Worm (Caenorhabditis elegans) whole organism, mixed stage, embryonic: ENCODE measurements around the gene ZC506.1.

Experiments used
- M03D4.4 ChIP-seq: sonication (generic microtip); optimal IDR thresholded peaks from 2 replicates; lab custom pipeline; 2017; ENCODE audit warnings: mild to moderate bottlenecking, missing genetic modification characterization, missing compliant biosample characterization
- bed-3 ChIP-seq: fragments of 200-800 bp; sonication (Bioruptor generic); optimal IDR thresholded peaks from 3 replicates; lab custom pipeline; 2018; ENCODE audit warnings: mild to moderate bottlenecking, missing genetic modification characterization, moderate library complexity, missing compliant biosample characterization
- blmp-1 ChIP-seq: fragments of 150-350 bp; optimal IDR thresholded peaks from 2 replicates; lab custom pipeline; 2014; ENCODE audit warnings: missing biosample characterization, missing genetic modification characterization
- ceh-39 ChIP-seq: fragments of 150-350 bp; optimal IDR thresholded peaks from 2 replicates; lab custom pipeline; 2014; ENCODE audit warnings: missing biosample characterization, missing genetic modification characterization
- ceh-43 ChIP-seq: fragments of 200-800 bp; sonication (Bioruptor generic); optimal IDR thresholded peaks from 2 replicates; lab custom pipeline; 2018; ENCODE audit warnings: mild to moderate bottlenecking, missing genetic modification characterization, moderate library complexity, missing compliant biosample characterization
- ceh-83 ChIP-seq: fragments of 200-800 bp; sonication (Bioruptor generic); optimal IDR thresholded peaks from 2 replicates; lab custom pipeline; 2018; ENCODE audit warnings: mild to moderate bottlenecking, missing genetic modification characterization, missing compliant biosample characterization
- ces-1 ChIP-seq: fragments of 150-350 bp; optimal IDR thresholded peaks from 2 replicates; lab custom pipeline; 2014; ENCODE audit warnings: missing biosample characterization, missing genetic modification reagents, missing genetic modification characterization
- cnd-1 ChIP-seq: fragments of 200-800 bp; sonication (Bioruptor generic); optimal IDR thresholded peaks from 2 replicates; lab custom pipeline; 2018; ENCODE audit warnings: mild to moderate bottlenecking, missing genetic modification characterization, missing compliant biosample characterization
- drap-1 ChIP-seq: fragments of 200-800 bp; sonication (Bioruptor generic); optimal IDR thresholded peaks from 3 replicates; lab custom pipeline; 2018; ENCODE audit warnings: mild to moderate bottlenecking, missing genetic modification characterization, missing compliant biosample characterization
- elt-1 ChIP-seq: sonication (generic microtip); optimal IDR thresholded peaks from 2 replicates; lab custom pipeline; 2017; ENCODE audit warnings: missing genetic modification characterization, mild to moderate bottlenecking, missing compliant biosample characterization, antibody characterized with exemption, moderate library complexity, borderline replicate concordance; ENCODE audit not compliant: insufficient read depth
- elt-3 ChIP-seq: fragments of 150-350 bp; optimal IDR thresholded peaks from 2 replicates; lab custom pipeline; 2014; ENCODE audit warnings: missing biosample characterization, missing genetic modification characterization
- flh-1 ChIP-seq: fragments of 200-800 bp; sonication (Bioruptor generic); optimal IDR thresholded peaks from 2 replicates; lab custom pipeline; 2018; ENCODE audit warnings: mild to moderate bottlenecking, missing genetic modification characterization, moderate library complexity, missing compliant biosample characterization
- ham-2 ChIP-seq: fragments of 200-800 bp; sonication (Bioruptor generic); optimal IDR thresholded peaks from 2 replicates; lab custom pipeline; 2018; ENCODE audit warnings: mild to moderate bottlenecking, missing genetic modification characterization, missing compliant biosample characterization
- hlh-1 ChIP-seq: fragments of 150-350 bp; optimal IDR thresholded peaks from 2 replicates; lab custom pipeline; 2014; ENCODE audit warnings: missing biosample characterization, missing genetic modification reagents, missing genetic modification characterization
- lin-13 ChIP-seq: fragments of 150-350 bp; optimal IDR thresholded peaks from 2 replicates; lab custom pipeline; 2014; ENCODE audit warnings: missing biosample characterization, missing genetic modification characterization
- lin-32 ChIP-seq: fragments of 200-800 bp; sonication (Bioruptor generic); optimal IDR thresholded peaks from 2 replicates; lab custom pipeline; 2018; ENCODE audit warnings: mild to moderate bottlenecking, missing genetic modification characterization, missing compliant biosample characterization
- lsy-2 ChIP-seq: fragments of 150-350 bp; optimal IDR thresholded peaks from 2 replicates; lab custom pipeline; 2014; ENCODE audit warnings: missing biosample characterization, missing genetic modification characterization
- mab-5 ChIP-seq: fragments of 150-350 bp; optimal IDR thresholded peaks from 2 replicates; lab custom pipeline; 2014; ENCODE audit warnings: missing biosample characterization, missing genetic modification characterization
- mep-1 ChIP-seq: fragments of 150-350 bp; optimal IDR thresholded peaks from 2 replicates; lab custom pipeline; 2017; ENCODE audit warnings: missing biosample characterization, missing genetic modification reagents, missing genetic modification characterization, inconsistent platforms
- mls-2 ChIP-seq: sonication (generic microtip); optimal IDR thresholded peaks from 2 replicates; lab custom pipeline; 2016; ENCODE audit warnings: mild to moderate bottlenecking, missing genetic modification characterization, moderate library complexity, missing compliant biosample characterization
- nhr-12 ChIP-seq: fragments of 150-350 bp; optimal IDR thresholded peaks from 2 replicates; lab custom pipeline; 2014; ENCODE audit warnings: missing biosample characterization, missing genetic modification characterization
- nhr-2 ChIP-seq: fragments of 150-350 bp; optimal IDR thresholded peaks from 2 replicates; lab custom pipeline; 2014; ENCODE audit warnings: missing biosample characterization, missing genetic modification characterization
- nhr-237 ChIP-seq: fragments of 150-350 bp; optimal IDR thresholded peaks from 2 replicates; lab custom pipeline; 2014; ENCODE audit warnings: missing biosample characterization, missing genetic modification characterization
- nhr-28 ChIP-seq: fragments of 150-350 bp; optimal IDR thresholded peaks from 2 replicates; lab custom pipeline; 2014; ENCODE audit warnings: missing biosample characterization, missing genetic modification characterization
- nhr-76 ChIP-seq: sonication (generic microtip); optimal IDR thresholded peaks from 2 replicates; lab custom pipeline; 2017; ENCODE audit warnings: missing biosample characterization, missing genetic modification characterization
- pha-4 ChIP-seq: fragments of 150-350 bp; optimal IDR thresholded peaks from 2 replicates; lab custom pipeline; 2018; ENCODE audit warnings: missing biosample characterization, missing genetic modification reagents, missing genetic modification characterization
- sem-2 ChIP-seq: fragments of 200-800 bp; sonication (Bioruptor generic); optimal IDR thresholded peaks from 2 replicates; lab custom pipeline; 2018; ENCODE audit warnings: mild to moderate bottlenecking, missing genetic modification characterization, missing compliant biosample characterization
- snpc-4 ChIP-seq: fragments of 150-350 bp; optimal IDR thresholded peaks from 2 replicates; lab custom pipeline; 2014; ENCODE audit warnings: missing biosample characterization, missing genetic modification characterization
- sptf-1 ChIP-seq: sonication (generic microtip); optimal IDR thresholded peaks from 2 replicates; lab custom pipeline; 2017; ENCODE audit warnings: mild to moderate bottlenecking, missing genetic modification characterization, moderate library complexity, missing compliant biosample characterization
- tbx-8 ChIP-seq: fragments of 200-800 bp; sonication (Bioruptor generic); optimal IDR thresholded peaks from 2 replicates; lab custom pipeline; 2018; ENCODE audit warnings: mild to moderate bottlenecking, missing genetic modification characterization, moderate library complexity, missing compliant biosample characterization
- unc-120 ChIP-seq: sonication (generic microtip); optimal IDR thresholded peaks from 2 replicates; lab custom pipeline; 2017; ENCODE audit warnings: missing genetic modification characterization, missing compliant biosample characterization; ENCODE audit not compliant: poor library complexity, severe bottlenecking
- unc-39 ChIP-seq: fragments of 150-350 bp; optimal IDR thresholded peaks from 2 replicates; lab custom pipeline; 2014; ENCODE audit warnings: missing biosample characterization, missing genetic modification characterization
- unc-62 ChIP-seq: fragments of 150-350 bp; optimal IDR thresholded peaks from 2 replicates; lab custom pipeline; 2014; ENCODE audit warnings: missing biosample characterization, missing genetic modification reagents, missing genetic modification characterization
- zip-8 ChIP-seq: fragments of 150-350 bp; optimal IDR thresholded peaks from 2 replicates; lab custom pipeline; 2014; ENCODE audit warnings: missing biosample characterization, missing genetic modification characterization
- ztf-11 ChIP-seq: fragments of 150-350 bp; optimal IDR thresholded peaks from 2 replicates; lab custom pipeline; 2014; ENCODE audit warnings: missing biosample characterization, missing genetic modification characterization

Gene ZC506.1

ce11 chrX:9999192-9999591 lies 40.4 kb downstream of the ZC506.1 start, which contains the start of gene grk-1:
Gene grk-1 (minus strand): TSS chrX:9999208.
- TF ChIP-seq sem-2 (GFP tag; lab: Kevin White, UChicago) (no peak), cnd-1 (tag; lab: Kevin White, UChicago) (no peak), ces-1 (GFP tag; lab: Kevin White, UChicago) (peak; percentile 31)

DNA sequence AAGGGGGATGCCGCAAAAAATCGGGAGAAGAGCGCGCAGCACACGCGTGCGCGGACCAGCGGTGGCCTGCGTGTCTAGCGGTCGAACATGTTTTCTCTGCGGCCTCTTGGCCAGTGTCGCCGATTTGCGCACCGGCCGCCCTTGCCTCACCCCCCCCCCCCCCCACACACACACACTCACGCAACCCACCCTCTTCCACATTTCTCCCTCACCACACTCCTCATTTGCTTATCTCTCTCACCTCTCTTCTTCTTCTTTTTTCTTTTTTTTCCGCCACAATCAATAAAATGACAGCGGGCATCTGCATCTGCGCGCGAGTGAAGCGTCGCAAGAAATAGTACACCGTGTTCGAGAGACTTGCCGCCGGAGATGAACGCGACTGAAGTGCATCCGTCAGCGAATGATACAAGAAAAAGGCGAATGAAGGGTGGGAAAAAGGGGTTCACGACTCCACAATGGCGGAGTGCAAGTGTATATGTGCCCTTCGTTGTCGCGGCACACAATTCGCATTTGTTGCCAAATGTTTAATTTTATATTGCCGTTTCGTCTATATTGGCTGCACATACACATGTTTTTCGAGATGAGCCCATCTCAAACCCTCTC lies 40.9 kb downstream of the ZC506.1 start:
- TF ChIP-seq mab-5 (tag; lab: Kevin White, UChicago) (no peak), lin-13 (peak; percentile 53), sptf-1 (tag; lab: Kevin White, UChicago) (peak; percentile 91), unc-120 (tag; lab: Kevin White, UChicago) (peak; percentile 77), ceh-83 (GFP tag; lab: Kevin White, UChicago) (peak; percentile 56), blmp-1 (tag; lab: Kevin White, UChicago) (no peak), drap-1 (GFP tag; lab: Kevin White, UChicago) (peak; percentile 76), nhr-237 (tag; lab: Kevin White, UChicago) (peak; percentile 47), elt-3 (tag; lab: Kevin White, UChicago) (no peak), unc-62 (GFP tag; lab: Kevin White, UChicago) (peak; percentile 73), unc-39 (tag; lab: Kevin White, UChicago) (no peak), snpc-4 (tag; lab: Kevin White, UChicago) (no peak), ceh-43 (GFP tag; lab: Kevin White, UChicago) (no peak), pha-4 (tag; lab: Kevin White, UChicago) (peak; percentile 25), elt-1 (no peak), ztf-11 (tag; lab: Kevin White, UChicago) (peak; percentile 28), ces-1 (GFP tag; lab: Kevin White, UChicago) (peak; percentile 36), hlh-1 (no peak), mls-2 (tag; lab: Kevin White, UChicago) (peak; percentile 90), sem-2 (GFP tag; lab: Kevin White, UChicago) (no peak), nhr-28 (tag; lab: Kevin White, UChicago) (no peak), bed-3 (GFP tag; lab: Kevin White, UChicago) (no peak), nhr-2 (tag; lab: Kevin White, UChicago) (peak; percentile 59), tbx-8 (no peak), M03D4.4 (tag; lab: Kevin White, UChicago) (peak; percentile 75), ham-2 (peak; percentile 79), ceh-39 (peak; percentile 50), mep-1 (tag; lab: Kevin White, UChicago) (peak; percentile 25), lin-32 (GFP tag; lab: Kevin White, UChicago) (no peak), lsy-2 (tag; lab: Kevin White, UChicago) (no peak), nhr-12 (tag; lab: Kevin White, UChicago) (no peak), nhr-76 (no peak), zip-8 (no peak), flh-1 (GFP tag; lab: Kevin White, UChicago) (no peak), cnd-1 (tag; lab: Kevin White, UChicago) (peak; percentile 29)

DNA sequence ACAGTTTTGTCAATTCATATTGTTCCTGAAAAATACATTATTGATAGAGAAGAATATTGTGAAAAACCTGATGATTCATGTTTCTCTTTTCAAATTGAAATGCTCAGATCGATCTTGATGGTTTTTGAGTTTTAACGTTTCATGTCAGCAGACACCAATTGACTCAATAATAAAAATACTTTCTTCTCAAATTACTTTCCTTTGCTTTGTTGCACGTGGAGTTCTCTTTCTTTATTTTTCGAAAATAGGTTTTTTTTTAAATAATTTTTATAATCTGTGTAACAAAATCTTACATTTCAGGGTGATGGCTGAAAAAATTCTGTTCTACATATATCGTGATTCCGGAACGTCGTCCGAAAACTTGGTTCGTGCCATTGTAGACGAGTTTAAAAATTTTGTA lies 41.9 kb downstream of the ZC506.1 start, which contains the start of gene F19C6.2:
F19C6.2 (plus strand) TSS at position 301 of the 400 bp plus-strand sequence.
- TF ChIP-seq flh-1 (GFP tag; lab: Kevin White, UChicago): no peak
- no peak for TF ChIP-seq M03D4.4 (tag; lab: Kevin White, UChicago)
- no peak for TF ChIP-seq elt-1
- TF ChIP-seq lin-13: no peak
- no peak for TF ChIP-seq mep-1 (tag; lab: Kevin White, UChicago)
- no peak for TF ChIP-seq nhr-12 (tag; lab: Kevin White, UChicago)
- no peak for TF ChIP-seq unc-62 (GFP tag; lab: Kevin White, UChicago)
- no peak for TF ChIP-seq bed-3 (GFP tag; lab: Kevin White, UChicago)
- no peak for TF ChIP-seq drap-1 (GFP tag; lab: Kevin White, UChicago)
- TF ChIP-seq ces-1 (GFP tag; lab: Kevin White, UChicago): no peak
- no peak for TF ChIP-seq ceh-39
